Worm (Caenorhabditis elegans): ENCODE measurements around the gene sru-15.

ce11 chrIV:17417723-17418122, 21.7 kb downstream of the sru-15 start, which contains the start of gene npr-26:
- TF ChIP-seq him-1 (tag; optimal IDR thresholded peaks at IDR 0.05) (no peak), W03F9.2 (tag; optimal IDR thresholded peaks at IDR 0.05) (no peak)

Measured in whole organism, L4/young adult.